Fruit fly (Drosophila melanogaster) whole organism: Measurements from ENCODE around the gene CG43246.

Experiments used
- CG8478 ChIP-seq: fragments of >200 bp; optimal IDR thresholded peaks from 2 replicates; lab custom pipeline; 2018; ENCODE audit warnings: inconsistent platforms
- Dll ChIP-seq: fragments of >200 bp; optimal IDR thresholded peaks from 2 replicates; lab custom pipeline; 2017
- EcR ChIP-seq, 2 experiments: fragments of >200 bp; optimal IDR thresholded peaks; 2 replicates each; lab custom pipeline; 2017; ENCODE audit warnings: missing biosample characterization in 2 of 2, missing genetic modification characterization in 2 of 2, missing genetic modification reagents in 2 of 2
- pan ChIP-seq: fragments of >200 bp; optimal IDR thresholded peaks from 2 replicates; lab custom pipeline; 2017
- psq ChIP-seq: fragments of >200 bp; optimal IDR thresholded peaks from 2 replicates; lab custom pipeline; 2017
- usp ChIP-seq: fragments of >200 bp; optimal IDR thresholded peaks from 2 replicates; lab custom pipeline; 2017; ENCODE audit warnings: missing biosample characterization, missing genetic modification characterization, mixed read lengths

CG43246 gene

DNA sequence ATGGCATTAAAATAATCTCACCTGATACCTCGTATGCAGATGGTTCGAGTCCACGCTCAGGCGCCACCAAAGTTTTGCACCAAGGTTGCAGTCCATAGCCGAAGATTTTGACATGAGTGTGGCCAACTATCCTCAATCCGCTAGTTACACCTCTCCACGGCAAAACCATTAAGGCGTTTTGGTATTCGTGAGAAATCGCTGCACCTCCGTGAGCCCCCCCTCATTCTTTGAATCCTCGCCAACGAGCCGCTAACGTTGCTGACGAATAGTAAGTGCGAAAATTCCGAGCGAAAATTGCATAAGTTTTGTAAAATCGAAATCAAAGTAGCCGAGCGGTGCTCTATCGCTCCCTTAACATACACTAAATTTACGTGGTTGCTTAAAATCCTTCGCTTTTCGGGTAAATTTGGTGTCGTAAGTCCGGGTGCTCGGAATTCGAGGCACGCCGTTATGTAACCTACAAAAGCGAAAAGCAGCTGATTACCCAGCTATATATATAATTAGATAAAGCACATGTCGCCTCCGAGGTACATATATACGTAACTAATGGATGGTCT is 1.1 kb downstream of the CG43246 start, which contains the start of gene Mpcp2:
TSS of gene Mpcp2 (plus strand) at position 217 of the 557 bp plus-strand sequence.
- TF ChIP-seq EcR (GFP tag; optimal IDR thresholded peaks at IDR 0.05; lab: Kevin White, UChicago) (peak in 1 of 2 experiments; percentile 10), pan (lab: Kevin White, UChicago) (no peak)

- TF ChIP-seq EcR (GFP tag; optimal IDR thresholded peaks at IDR 0.05; lab: Kevin White, UChicago) (no peak), usp (GFP tag; lab: Kevin White, UChicago) (no peak), psq (lab: Kevin White, UChicago) (no peak), pan (lab: Kevin White, UChicago) (no peak), CG8478 (lab: Kevin White, UChicago) (no peak), Dll (lab: Kevin White, UChicago) (no peak)
Observed at dm6 chr3L:14543971-14544655, 7.7 kb downstream of the CG43246 start.

- TF ChIP-seq EcR (GFP tag; optimal IDR thresholded peaks at IDR 0.05; lab: Kevin White, UChicago), result no peak
- no peak for TF ChIP-seq CG8478 (lab: Kevin White, UChicago)
- no peak for TF ChIP-seq pan (lab: Kevin White, UChicago)
- TF ChIP-seq Dll (lab: Kevin White, UChicago), result no peak
- TF ChIP-seq usp (GFP tag; lab: Kevin White, UChicago), result no peak
- TF ChIP-seq psq (lab: Kevin White, UChicago), result no peak
Observed at dm6 chr3L:14544987-14545943, 8.8 kb downstream of the CG43246 start.

- TF ChIP-seq usp (GFP tag; lab: Kevin White, UChicago), result no peak
- no peak for TF ChIP-seq EcR (GFP tag; optimal IDR thresholded peaks at IDR 0.05; lab: Kevin White, UChicago)
- TF ChIP-seq Dll (lab: Kevin White, UChicago), result no peak
- TF ChIP-seq pan (lab: Kevin White, UChicago), result no peak
- no peak for TF ChIP-seq psq (lab: Kevin White, UChicago)
- TF ChIP-seq CG8478 (lab: Kevin White, UChicago), result no peak
Observed at dm6 chr3L:14546918-14547533, 10.6 kb downstream of the CG43246 start.

DNA sequence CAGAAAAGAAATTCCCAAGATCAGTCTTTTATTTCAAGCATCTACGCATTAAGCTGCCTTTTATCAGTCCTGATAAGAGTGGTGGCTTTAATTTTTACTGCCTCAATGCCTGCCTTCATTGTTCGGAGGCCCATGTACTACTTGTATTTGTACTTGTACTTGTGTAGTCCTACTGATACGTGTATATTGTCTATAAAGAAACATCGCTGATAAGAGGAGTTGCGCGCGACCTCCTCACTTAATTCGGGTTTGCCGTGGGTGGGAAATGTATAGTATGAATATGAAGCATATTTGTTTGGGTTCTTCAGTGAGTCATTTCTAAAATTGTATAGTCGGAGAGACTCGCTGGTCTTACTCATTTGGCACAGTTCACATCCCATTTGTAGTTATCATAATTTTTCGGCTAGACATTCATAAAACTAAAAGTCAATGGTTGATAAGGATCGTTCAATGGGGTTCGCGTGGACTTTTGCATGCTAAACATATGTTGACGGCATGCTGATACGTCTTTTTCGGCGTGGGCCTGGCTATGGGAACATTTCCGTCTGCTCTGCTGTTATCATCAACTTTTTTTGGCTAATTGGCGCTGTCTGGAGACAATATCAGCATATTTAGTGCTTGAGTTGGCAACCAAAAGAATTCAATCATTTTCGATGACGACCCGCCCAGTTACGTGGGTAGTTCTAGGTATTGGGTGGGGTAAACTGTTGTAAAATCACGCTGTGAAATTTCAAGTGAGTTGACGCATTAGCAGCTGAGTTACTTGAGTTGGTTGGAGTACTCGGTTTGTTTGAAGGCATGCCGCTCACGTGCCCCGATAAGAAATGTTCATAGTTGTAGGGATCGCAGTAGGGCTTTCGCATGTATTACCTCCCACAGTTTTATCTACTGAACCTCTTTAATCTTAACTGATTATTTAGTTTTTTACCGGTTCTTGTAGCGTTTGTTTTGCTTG is 11.7 kb downstream of the CG43246 start:
- TF ChIP-seq psq (lab: Kevin White, UChicago) (no peak), usp (GFP tag; lab: Kevin White, UChicago) (no peak), Dll (lab: Kevin White, UChicago) (no peak), pan (lab: Kevin White, UChicago) (no peak), CG8478 (lab: Kevin White, UChicago) (no peak), EcR (GFP tag; optimal IDR thresholded peaks at IDR 0.05; lab: Kevin White, UChicago) (no peak)

dm6 chr3L:14549215-14549614 is 12.8 kb downstream of the CG43246 start:
- TF ChIP-seq psq (lab: Kevin White, UChicago), result no peak
- no peak for TF ChIP-seq usp (GFP tag; lab: Kevin White, UChicago)
- TF ChIP-seq Dll (lab: Kevin White, UChicago), result no peak
- no peak for TF ChIP-seq CG8478 (lab: Kevin White, UChicago)
- no peak for TF ChIP-seq pan (lab: Kevin White, UChicago)
- no peak for TF ChIP-seq EcR (GFP tag; optimal IDR thresholded peaks at IDR 0.05; lab: Kevin White, UChicago)

- TF ChIP-seq psq (lab: Kevin White, UChicago), result no peak
- no peak for TF ChIP-seq pan (lab: Kevin White, UChicago)
Observed at dm6 chr3L:14549958-14550357, 13.5 kb downstream of the CG43246 start.

DNA sequence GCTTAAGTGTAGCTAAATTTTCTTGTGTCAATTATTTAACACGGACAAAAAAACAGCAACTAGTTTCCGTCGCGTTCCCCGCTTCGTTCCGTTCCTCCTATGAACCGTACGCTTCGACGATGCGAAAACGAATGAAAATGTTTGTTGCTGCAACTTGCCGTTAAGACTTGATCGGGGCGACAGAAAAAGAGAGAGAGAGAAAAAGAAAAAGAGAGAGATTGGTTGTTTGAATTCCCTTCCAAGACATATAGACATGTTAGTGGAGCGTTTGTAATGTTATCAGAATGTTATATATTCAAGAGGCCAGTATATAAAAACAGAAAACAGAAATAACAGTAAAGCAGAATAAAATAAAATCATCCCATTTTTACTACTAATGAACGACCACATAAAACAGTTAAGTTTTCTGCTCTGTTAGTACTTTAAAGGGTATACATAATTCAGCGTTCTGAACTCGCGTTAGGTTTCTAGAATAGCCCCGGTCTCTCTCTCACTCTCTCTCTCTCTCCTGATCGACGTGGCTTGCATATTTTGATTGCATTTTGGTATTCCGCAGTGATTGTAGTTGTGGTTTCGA is 14.5 kb downstream of the CG43246 start, which contains the start of gene Gbs-70E:
TSS of gene Gbs-70E (minus strand) at position 137 of the 577 bp plus-strand sequence.
- TF ChIP-seq pan (lab: Kevin White, UChicago) (no peak), Dll (lab: Kevin White, UChicago) (no peak), EcR (GFP tag; optimal IDR thresholded peaks at IDR 0.05; lab: Kevin White, UChicago) (no peak), CG8478 (lab: Kevin White, UChicago) (no peak), psq (lab: Kevin White, UChicago) (no peak), usp (GFP tag; lab: Kevin White, UChicago) (no peak)

- no peak for TF ChIP-seq psq (lab: Kevin White, UChicago)
- TF ChIP-seq Dll (lab: Kevin White, UChicago), result no peak
- TF ChIP-seq EcR (GFP tag; optimal IDR thresholded peaks at IDR 0.05; lab: Kevin White, UChicago), result no peak
- no peak for TF ChIP-seq pan (lab: Kevin White, UChicago)
- TF ChIP-seq CG8478 (lab: Kevin White, UChicago), result no peak
- no peak for TF ChIP-seq usp (GFP tag; lab: Kevin White, UChicago)
Observed at dm6 chr3L:14551621-14552020, 15.2 kb downstream of the CG43246 start.
